Worm (Caenorhabditis elegans): ENCODE results near the gene dab-1.
A peak's percentile ranks its signal among the peaks of the same experiment; 100 is the strongest.

Gene dab-1

DNA sequence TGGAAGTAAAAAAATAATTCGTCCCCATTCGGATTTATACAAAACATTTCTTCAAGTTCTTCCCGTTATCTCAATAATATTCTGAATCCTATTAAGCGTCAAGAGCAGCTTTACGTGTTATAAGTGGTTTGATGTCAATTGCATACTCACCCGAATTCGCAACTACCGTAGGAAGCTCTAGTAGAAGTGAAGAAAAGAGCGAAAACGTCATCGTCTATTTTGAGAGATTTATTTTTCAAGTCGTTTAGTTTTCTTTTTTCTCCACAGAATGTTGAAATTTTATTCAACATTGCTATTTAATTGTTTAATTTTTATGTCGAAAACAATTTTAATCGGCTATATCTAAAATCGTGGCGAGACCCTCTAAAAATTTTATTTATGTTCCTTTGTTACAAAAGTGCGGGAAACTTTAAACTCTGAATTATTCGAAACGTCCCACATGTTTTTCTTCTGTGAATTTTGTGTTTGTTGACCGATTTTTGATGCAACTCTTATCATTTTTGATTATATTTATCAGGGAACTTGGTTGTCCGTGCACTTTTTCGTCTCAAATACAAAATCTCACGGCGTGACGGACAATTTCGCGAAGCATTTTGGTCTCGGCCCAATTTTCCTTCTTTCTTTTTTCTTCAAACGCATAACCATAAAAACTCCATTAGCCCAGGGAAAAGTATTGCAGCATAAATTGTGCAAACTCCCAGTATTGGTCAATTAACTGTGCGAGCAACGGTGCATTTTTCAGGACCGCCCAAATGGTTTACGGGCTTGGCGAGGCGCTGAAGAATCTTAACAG is 47.9 kb downstream of the dab-1 start, which contains the start of gene tdc-1 (continued):
- TF ChIP-seq xnd-1 (tag; optimal IDR thresholded peaks at IDR 0.05), result peak; percentile 88
- no peak for TF ChIP-seq dpff-1 (tag; optimal IDR thresholded peaks at IDR 0.05)
- no peak for TF ChIP-seq nhr-120 (GFP tag; IDR thresholded peaks at IDR 0.05)
- TF ChIP-seq ceh-27 (GFP tag; optimal IDR thresholded peaks at IDR 0.05), result no peak
- TF ChIP-seq D2030.7 (GFP tag; IDR thresholded peaks at IDR 0.05), result peak; percentile 51

- peak; percentile 3 for TF ChIP-seq zim-3 (tag; optimal IDR thresholded peaks at IDR 0.05)
- no peak for TF ChIP-seq ztf-26 (tag; optimal IDR thresholded peaks at IDR 0.05)
- no peak for TF ChIP-seq F10E7.11 (tag; optimal IDR thresholded peaks at IDR 0.05)
- TF ChIP-seq ceh-27 (GFP tag; optimal IDR thresholded peaks at IDR 0.05), result no peak
- peak; percentile 25 for TF ChIP-seq unc-130 (GFP tag; optimal IDR thresholded peaks at IDR 0.05)
- TF ChIP-seq rcor-1 (GFP tag; IDR thresholded peaks at IDR 0.05), result peak; percentile 20; the same call in 1 of the 2 replicates
- peak; percentile 64; the same call in 1 of the 2 replicates for TF ChIP-seq B0336.3 (GFP tag; IDR thresholded peaks at IDR 0.05)
- TF ChIP-seq ama-1 (optimal IDR thresholded peaks at IDR 0.05), result no peak
- peak in 1 of 2 experiments; percentile 2 for TF ChIP-seq ama-1 (GFP tag; optimal IDR thresholded peaks at IDR 0.05)
- no peak for TF ChIP-seq ztf-22 (GFP tag; optimal IDR thresholded peaks at IDR 0.05)
- TF ChIP-seq egrh-3 (GFP tag; IDR thresholded peaks at IDR 0.05), result no peak
- peak; percentile 65 for TF ChIP-seq madf-6 (GFP tag; IDR thresholded peaks at IDR 0.05)
- TF ChIP-seq lin-54 (GFP tag; optimal IDR thresholded peaks at IDR 0.05), result peak; percentile 13
- peak; percentile 42 for TF ChIP-seq F33H1.4 (GFP tag; IDR thresholded peaks at IDR 0.05)
- no peak for TF ChIP-seq egl-44 (GFP tag; IDR thresholded peaks at IDR 0.05)
- peak; percentile 29 for TF ChIP-seq hrde-1 (tag; optimal IDR thresholded peaks at IDR 0.05; ENCODE audit: borderline replicate concordance)
- TF ChIP-seq lsy-27 (tag; optimal IDR thresholded peaks at IDR 0.05; ENCODE audit: borderline replicate concordance, insufficient read depth), result no peak
- TF ChIP-seq Y95B8A.8 (GFP tag; IDR thresholded peaks at IDR 0.05), result no peak
- no peak for TF ChIP-seq Y56A3A.18 (GFP tag; IDR thresholded peaks at IDR 0.05)
- TF ChIP-seq F22D6.2 (tag; optimal IDR thresholded peaks at IDR 0.05), result no peak
- peak; percentile 64 for TF ChIP-seq F49E8.2 (tag; optimal IDR thresholded peaks at IDR 0.05; ENCODE audit: insufficient read depth)
- peak; percentile 65 for TF ChIP-seq ekl-4 (GFP tag; IDR thresholded peaks at IDR 0.05)
- peak; percentile 29 for TF ChIP-seq athp-1 (tag; optimal IDR thresholded peaks at IDR 0.05)
- TF ChIP-seq hmg-1.2 (GFP tag; IDR thresholded peaks at IDR 0.05), result no peak; the same call in 1 of the 2 replicates
- peak; percentile 44 for TF ChIP-seq xnd-1 (tag; optimal IDR thresholded peaks at IDR 0.05)
- 0 out of 2 replicates have a peak, but pooled peaks have one; percentile 50 for TF ChIP-seq Y53G8AR.9 (GFP tag; conservative IDR thresholded peaks at IDR 0.05)
- TF ChIP-seq him-1 (tag; optimal IDR thresholded peaks at IDR 0.05), result peak; percentile 20
- TF ChIP-seq tlf-1 (GFP tag; optimal IDR thresholded peaks at IDR 0.05), result peak; percentile 47
- no peak for TF ChIP-seq ceh-100 (GFP tag; IDR thresholded peaks at IDR 0.05)
- TF ChIP-seq atf-7 (tag; optimal IDR thresholded peaks at IDR 0.05), result peak; percentile 6
- no peak for TF ChIP-seq K11D2.4 (GFP tag; IDR thresholded peaks at IDR 0.05)
Observed at ce11 chrII:8273060-8273459, 50.9 kb downstream of the dab-1 start.

DNA sequence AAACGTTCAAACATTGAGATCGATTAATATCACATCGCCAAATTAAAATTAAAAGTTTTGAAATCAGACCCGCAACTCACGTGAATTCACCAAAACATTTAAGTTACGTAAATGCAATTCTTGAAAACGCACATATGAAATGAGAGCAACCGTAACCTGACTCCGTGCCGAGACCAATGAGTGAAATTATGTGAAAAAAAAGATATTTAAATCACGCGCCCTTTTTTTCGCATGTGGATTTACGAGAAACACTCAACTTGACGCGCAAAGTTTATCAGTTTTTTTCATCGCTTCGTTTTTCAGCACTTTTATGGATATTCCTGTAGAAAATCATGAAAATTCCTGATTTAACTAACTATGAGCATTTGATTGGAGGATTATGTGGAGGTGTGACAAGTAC is 53.9 kb downstream of the dab-1 start, which contains the start of the genes gei-14 and slc-25A32:
TSS of gene gei-14 (minus strand) at position 175 of the 400 bp plus-strand sequence.
TSS of gene slc-25A32 (plus strand) at position 242 of the 400 bp plus-strand sequence.
- peak; percentile 36 for TF ChIP-seq hmg-1.2 (GFP tag; IDR thresholded peaks at IDR 0.05)
- no peak for TF ChIP-seq chd-7 (tag; optimal IDR thresholded peaks at IDR 0.05)
- peak; percentile 84 for TF ChIP-seq madf-8 (GFP tag; conservative IDR thresholded peaks at IDR 0.05)
- peak; percentile 87 for TF ChIP-seq ceh-91 (GFP tag; IDR thresholded peaks at IDR 0.05)
- peak; percentile 58 for TF ChIP-seq D2030.7 (GFP tag; IDR thresholded peaks at IDR 0.05)
- no peak for TF ChIP-seq somi-1 (GFP tag; optimal IDR thresholded peaks at IDR 0.05)
- TF ChIP-seq lin-54 (GFP tag; optimal IDR thresholded peaks at IDR 0.05), result peak; percentile 97
- no peak for TF ChIP-seq hmg-20 (GFP tag; IDR thresholded peaks at IDR 0.05)
- peak; percentile 92 for TF ChIP-seq F33H1.4 (GFP tag; IDR thresholded peaks at IDR 0.05)
- peak; percentile 88 for TF ChIP-seq B0019.2 (GFP tag; conservative IDR thresholded peaks at IDR 0.05)
- 0 out of 2 replicates have a peak, but pooled peaks have one; percentile 39 for TF ChIP-seq B0336.3 (GFP tag; IDR thresholded peaks at IDR 0.05)
- no peak for TF ChIP-seq lir-1 (GFP tag; conservative IDR thresholded peaks at IDR 0.05)
- peak; percentile 50 to 75 (median 65) for TF ChIP-seq lin-35 (GFP tag; optimal IDR thresholded peaks at IDR 0.05)
- no peak for TF ChIP-seq nhr-80 (tag; optimal IDR thresholded peaks at IDR 0.05)
- TF ChIP-seq lsl-1 (GFP tag; optimal IDR thresholded peaks at IDR 0.05), result peak; percentile 94
- TF ChIP-seq tbp1 (GFP tag; optimal IDR thresholded peaks at IDR 0.05), result peak; percentile 35
- peak; percentile 83 for TF ChIP-seq dpl-1 (GFP tag; optimal IDR thresholded peaks at IDR 0.05)

Data from whole organism, young adult.